Fruit fly (Drosophila melanogaster) whole organism: ENCODE data around the gene FoxK.
"Not testable (repeated sequence)": the region's sequence is repeated elsewhere in the genome, so short reads cannot be mapped to it uniquely, and the experiment has no call there.

ENCODE experiments used
- Dll ChIP-seq: fragments of >200 bp; optimal IDR thresholded peaks from 2 replicates; lab custom pipeline; 2017
- EcR ChIP-seq, 2 experiments: fragments of >200 bp; optimal IDR thresholded peaks; 2 replicates each; lab custom pipeline; 2017; ENCODE audit warnings: missing biosample characterization in 2 of 2, missing genetic modification characterization in 2 of 2, missing genetic modification reagents in 2 of 2
- pan ChIP-seq: fragments of >200 bp; optimal IDR thresholded peaks from 2 replicates; lab custom pipeline; 2017

DNA sequence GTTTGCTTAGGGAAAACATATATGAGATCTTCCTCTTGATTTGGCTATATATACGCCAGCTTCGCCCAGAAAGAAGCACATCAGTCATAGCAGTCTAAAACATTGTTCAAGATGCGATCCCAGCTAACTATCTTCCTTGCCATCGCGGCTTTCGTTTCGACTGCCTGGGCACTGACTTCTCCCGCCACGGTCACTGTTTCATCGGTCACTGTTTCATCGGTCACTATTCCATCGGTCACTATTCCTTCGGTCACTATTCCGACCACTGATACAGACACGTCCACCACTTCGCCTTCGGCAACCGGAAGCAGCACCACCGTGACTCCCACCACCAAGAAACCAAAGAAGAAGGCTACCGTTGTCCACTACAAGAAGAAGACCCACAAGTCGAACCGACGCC lies 14.3 kb upstream of the FoxK start, which contains the start of gene CG14143:
- TF ChIP-seq Dll (lab: Kevin White, UChicago); EcR (GFP tag; optimal IDR thresholded peaks at IDR 0.05; lab: Kevin White, UChicago); pan (lab: Kevin White, UChicago): not testable (repeated sequence)
